Worm (Caenorhabditis elegans) whole organism, L1 larva: ENCODE measurements around the gene C49C3.21.

Experiments used
- C04F5.9 ChIP-seq: sonication (generic microtip); optimal IDR thresholded peaks from 2 replicates; lab custom pipeline; 2016; ENCODE audit warnings: missing genetic modification characterization, missing compliant biosample characterization
- C34B4.2 ChIP-seq: sonication (generic microtip); optimal IDR thresholded peaks from 2 replicates; lab custom pipeline; 2017; ENCODE audit warnings: mild to moderate bottlenecking, missing genetic modification characterization, missing compliant biosample characterization
- F16B12.6 ChIP-seq: fragments of 150-350 bp; optimal IDR thresholded peaks from 2 replicates; lab custom pipeline; 2014; ENCODE audit warnings: missing biosample characterization, missing genetic modification characterization
- Y116A8C.19 ChIP-seq: sonication (generic microtip); optimal IDR thresholded peaks from 2 replicates; lab custom pipeline; 2016; ENCODE audit warnings: missing compliant biosample characterization, missing genetic modification characterization, borderline replicate concordance
- aha-1 ChIP-seq: fragments of 150-350 bp; optimal IDR thresholded peaks from 2 replicates; lab custom pipeline; 2014; ENCODE audit warnings: missing biosample characterization, missing genetic modification characterization
- alr-1 ChIP-seq: fragments of 200-800 bp; sonication (Bioruptor generic); optimal IDR thresholded peaks from 2 replicates; lab custom pipeline; 2018; ENCODE audit warnings: borderline replicate concordance, mild to moderate bottlenecking, missing genetic modification characterization, missing compliant biosample characterization
- ceh-88 ChIP-seq: fragments of 200-800 bp; sonication (Bioruptor generic); IDR thresholded peaks from 2 replicates; pipeline ENCODE4 v1.3.6; 2022; ENCODE audit warnings: missing genetic modification characterization, missing compliant biosample characterization
- ces-1 ChIP-seq: fragments of 150-350 bp; optimal IDR thresholded peaks from 2 replicates; lab custom pipeline; 2014; ENCODE audit warnings: missing biosample characterization, missing genetic modification reagents, missing genetic modification characterization
- dpl-1 ChIP-seq, 3 experiments: fragments of 150-350 bp in 2 of 3; sonication (generic microtip) in 1 of 3; optimal IDR thresholded peaks; 2 replicates each; lab custom pipeline; 2014 to 2017; ENCODE audit warnings: missing biosample characterization in 3 of 3, missing genetic modification characterization in 3 of 3, missing genetic modification reagents in 3 of 3
- efl-1 ChIP-seq, 4 experiments: fragments of 150-350 bp; optimal IDR thresholded peaks in 3 of 4; peaks in 1 of 4; 1 replicate in 1 of 4; 2 replicates in 3 of 4; lab custom pipeline; 2014; ENCODE audit warnings: missing biosample characterization in 2 of 4, missing genetic modification characterization in 2 of 4, missing genetic modification reagents in 2 of 4
- egl-27 ChIP-seq, 2 experiments: fragments of 150-350 bp in 1 of 2; sonication (generic microtip); optimal IDR thresholded peaks; 3 replicates each; lab custom pipeline; 2017 to 2018; ENCODE audit warnings: missing biosample characterization in 2 of 2, missing genetic modification characterization in 2 of 2, missing genetic modification reagents in 2 of 2
- elt-2 ChIP-seq: sonication (generic microtip); optimal IDR thresholded peaks from 2 replicates; lab custom pipeline; 2016; ENCODE audit warnings: missing genetic modification characterization, mild to moderate bottlenecking, inconsistent platforms, missing compliant biosample characterization, missing genetic modification reagents
- fkh-8 ChIP-seq: sonication (generic microtip); optimal IDR thresholded peaks from 2 replicates; lab custom pipeline; 2016; ENCODE audit warnings: mild to moderate bottlenecking, missing genetic modification characterization, missing compliant biosample characterization
- hlh-4 ChIP-seq: sonication (generic microtip); optimal IDR thresholded peaks from 2 replicates; lab custom pipeline; 2016; ENCODE audit warnings: mild to moderate bottlenecking, missing genetic modification characterization, missing compliant biosample characterization
- irx-1 ChIP-seq: sonication (generic microtip); optimal IDR thresholded peaks from 2 replicates; lab custom pipeline; 2016; ENCODE audit warnings: missing genetic modification characterization, missing compliant biosample characterization
- isw-1 ChIP-seq: fragments of 200-800 bp; sonication (Bioruptor generic); IDR thresholded peaks from 2 replicates; pipeline ENCODE4 v1.3.6; 2022; ENCODE audit warnings: missing genetic modification characterization, missing compliant biosample characterization
- jun-1 ChIP-seq: fragments of 150-350 bp; optimal IDR thresholded peaks from 2 replicates; lab custom pipeline; 2014; ENCODE audit warnings: missing biosample characterization, missing genetic modification reagents, missing genetic modification characterization
- lin-15B ChIP-seq: fragments of 150-350 bp; sonication (generic microtip); optimal IDR thresholded peaks from 3 replicates; lab custom pipeline; 2014; ENCODE audit warnings: missing biosample characterization, missing genetic modification characterization
- lin-39 ChIP-seq: fragments of 150-350 bp; optimal IDR thresholded peaks from 2 replicates; lab custom pipeline; 2014; ENCODE audit warnings: missing biosample characterization, missing genetic modification reagents, missing genetic modification characterization
- lsy-2 ChIP-seq, 2 experiments: fragments of 150-350 bp; optimal IDR thresholded peaks; 2 replicates each; lab custom pipeline; 2014; ENCODE audit warnings: missing biosample characterization in 2 of 2, missing genetic modification characterization in 2 of 2
- mab-9 ChIP-seq: fragments of 200-800 bp; sonication (Bioruptor generic); IDR thresholded peaks from 2 replicates; pipeline ENCODE4 v1.3.6; 2022; ENCODE audit warnings: missing genetic modification reagents, missing genetic modification characterization, missing compliant biosample characterization
- mdl-1 ChIP-seq, 2 experiments: fragments of 150-350 bp; optimal IDR thresholded peaks; 2 replicates each; lab custom pipeline; 2014 to 2017; ENCODE audit warnings: missing biosample characterization in 2 of 2, missing genetic modification characterization in 2 of 2, inconsistent platforms in 1 of 2
- mep-1 ChIP-seq: fragments of 150-350 bp; optimal IDR thresholded peaks from 2 replicates; lab custom pipeline; 2014; ENCODE audit warnings: missing biosample characterization, missing genetic modification characterization
- nhr-20 ChIP-seq: sonication (generic microtip); optimal IDR thresholded peaks from 2 replicates; lab custom pipeline; 2016; ENCODE audit warnings: mild to moderate bottlenecking, missing genetic modification characterization, missing compliant biosample characterization
- nhr-47 ChIP-seq: sonication (generic microtip); optimal IDR thresholded peaks from 2 replicates; lab custom pipeline; 2016; ENCODE audit warnings: mild to moderate bottlenecking, missing genetic modification characterization, moderate library complexity, missing compliant biosample characterization
- nhr-84 ChIP-seq: sonication (generic microtip); optimal IDR thresholded peaks from 2 replicates; lab custom pipeline; 2017; ENCODE audit warnings: missing biosample characterization, missing genetic modification characterization
- nhr-85 ChIP-seq: sonication (generic microtip); peaks from one replicate; lab custom pipeline; 2016; ENCODE audit warnings: missing genetic modification characterization, inconsistent platforms, missing compliant biosample characterization
- pax-3 ChIP-seq: fragments of 200-800 bp; sonication (Bioruptor generic); optimal IDR thresholded peaks from 2 replicates; lab custom pipeline; 2018; ENCODE audit warnings: mild to moderate bottlenecking, missing genetic modification characterization, moderate library complexity, missing compliant biosample characterization
- pqm-1 ChIP-seq: sonication (generic microtip); optimal IDR thresholded peaks from 3 replicates; lab custom pipeline; 2017; ENCODE audit warnings: missing biosample characterization, missing genetic modification characterization
- snu-23 ChIP-seq: sonication (generic microtip); optimal IDR thresholded peaks from 2 replicates; lab custom pipeline; 2016; ENCODE audit warnings: missing genetic modification characterization, missing compliant biosample characterization
- sox-4 ChIP-seq: sonication (generic microtip); optimal IDR thresholded peaks from 2 replicates; lab custom pipeline; 2016; ENCODE audit warnings: missing genetic modification characterization, missing compliant biosample characterization
- swsn-7 ChIP-seq: sonication (generic microtip); optimal IDR thresholded peaks from 2 replicates; lab custom pipeline; 2016; ENCODE audit warnings: missing genetic modification characterization, missing compliant biosample characterization
- tlp-1 ChIP-seq: fragments of 150-350 bp; optimal IDR thresholded peaks from 2 replicates; lab custom pipeline; 2014; ENCODE audit warnings: missing biosample characterization, missing genetic modification characterization
- unc-130 ChIP-seq: fragments of 150-350 bp; optimal IDR thresholded peaks from 2 replicates; lab custom pipeline; 2017; ENCODE audit warnings: missing biosample characterization, missing genetic modification characterization, inconsistent platforms
- unc-98 ChIP-seq: fragments of 200-800 bp; sonication (Bioruptor generic); IDR thresholded peaks from 2 replicates; pipeline ENCODE4 v1.3.6; 2022; ENCODE audit warnings: missing genetic modification characterization, missing compliant biosample characterization
- xbp-1 ChIP-seq: sonication (generic microtip); optimal IDR thresholded peaks from 2 replicates; lab custom pipeline; 2016; ENCODE audit warnings: missing genetic modification characterization, missing compliant biosample characterization
- zip-4 ChIP-seq: fragments of 200-800 bp; sonication (Bioruptor generic); optimal IDR thresholded peaks from 2 replicates; lab custom pipeline; 2018; ENCODE audit warnings: mild to moderate bottlenecking, missing genetic modification characterization, moderate library complexity, missing compliant biosample characterization
- ztf-4 ChIP-seq: fragments of 150-350 bp; optimal IDR thresholded peaks from 2 replicates; lab custom pipeline; 2014; ENCODE audit warnings: missing biosample characterization, missing genetic modification characterization

C49C3.21 gene

DNA sequence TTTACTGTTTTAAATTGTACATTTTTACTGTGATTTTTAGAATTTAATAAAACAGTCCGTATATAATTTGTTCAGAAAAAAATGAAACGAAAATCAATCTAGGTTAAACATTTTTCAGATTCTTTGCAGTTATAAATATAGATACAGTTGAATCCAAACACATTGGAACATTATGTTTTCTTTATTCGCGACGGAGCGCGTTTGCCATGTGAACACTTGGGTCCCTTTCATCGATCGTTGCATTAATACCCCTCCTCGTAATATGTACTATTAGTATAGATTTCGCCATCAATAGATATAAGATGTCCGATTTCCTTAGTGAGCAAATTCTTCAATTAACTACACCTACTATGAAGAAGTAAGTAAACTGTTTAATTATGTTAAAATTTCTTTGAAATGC is 7.7 kb upstream of the C49C3.21 start, which contains the start of gene C49C3.8 (continued):
- TF ChIP-seq unc-130 (tag; lab: Kevin White, UChicago) = no peak
- no peak for TF ChIP-seq nhr-85 (tag; lab: Kevin White, UChicago)
- TF ChIP-seq irx-1 = no peak
- TF ChIP-seq isw-1 (GFP tag; lab: Robert Waterston, UW) = no peak
- no peak for TF ChIP-seq ztf-4 (tag; lab: Kevin White, UChicago)
- TF ChIP-seq sox-4 (tag; lab: Kevin White, UChicago) = no peak
- no peak for TF ChIP-seq hlh-4 (tag; lab: Kevin White, UChicago)
- no peak for TF ChIP-seq mdl-1 (tag; optimal IDR thresholded peaks at IDR 0.05; lab: Kevin White, UChicago)
- peak; percentile 29 for TF ChIP-seq mep-1 (tag; lab: Kevin White, UChicago)
- TF ChIP-seq lsy-2 (tag; optimal IDR thresholded peaks at IDR 0.05; lab: Kevin White, UChicago) = peak in 1 of 2 experiments; percentile 26
- no peak for TF ChIP-seq swsn-7 (tag; lab: Kevin White, UChicago)
- TF ChIP-seq ces-1 (GFP tag; lab: Kevin White, UChicago) = no peak
- no peak for TF ChIP-seq tlp-1 (tag; lab: Kevin White, UChicago)
- no peak for TF ChIP-seq fkh-8
- no peak for TF ChIP-seq nhr-84 (tag; lab: Kevin White, UChicago)

DNA sequence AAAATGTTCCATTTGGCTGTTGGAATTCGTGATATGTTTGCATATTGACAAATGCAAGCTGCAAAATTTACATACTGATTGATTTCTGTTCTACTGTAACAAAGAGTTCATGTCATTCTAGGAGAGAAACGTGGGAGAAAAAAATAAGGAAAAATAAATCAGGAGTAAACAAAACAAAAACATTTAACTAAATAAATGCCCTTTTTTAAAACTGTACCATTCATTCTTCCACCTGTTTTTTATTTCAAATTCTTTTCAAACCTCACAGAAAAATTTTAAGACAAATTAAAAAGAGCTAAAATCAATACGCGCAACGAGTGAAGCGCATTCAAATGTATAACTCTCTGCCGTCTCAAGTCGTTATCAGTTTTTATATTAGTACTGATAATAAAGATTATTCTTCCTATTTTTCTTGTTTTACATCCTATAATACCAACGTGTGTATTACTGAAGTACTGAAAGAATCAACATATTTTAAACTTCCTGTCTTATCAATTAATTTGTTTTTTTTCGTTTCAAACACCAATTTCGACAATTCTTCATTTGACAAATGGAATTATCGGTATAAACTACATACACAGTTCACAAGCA is 3.8 kb upstream of the C49C3.21 start, which contains the start of gene C49C3.10:
C49C3.10 (minus strand) TSS at position 51 of the 591 bp plus-strand sequence.
- TF ChIP-seq F16B12.6 (tag; lab: Kevin White, UChicago) (no peak), ceh-88 (GFP tag; lab: Robert Waterston, UW) (no peak), jun-1 (tag; lab: Kevin White, UChicago) (peak; percentile 76), tlp-1 (tag; lab: Kevin White, UChicago) (peak; percentile 14), elt-2 (tag; lab: Kevin White, UChicago) (peak; percentile 87), pqm-1 (tag; lab: Kevin White, UChicago) (peak; percentile 23), dpl-1 (GFP tag; optimal IDR thresholded peaks at IDR 0.05; lab: Kevin White, UChicago) (no peak), unc-98 (GFP tag; lab: Robert Waterston, UW) (no peak), pax-3 (tag; lab: Kevin White, UChicago) (no peak)
- TF ChIP-seq, all 84 proteins: peak for 4

DNA sequence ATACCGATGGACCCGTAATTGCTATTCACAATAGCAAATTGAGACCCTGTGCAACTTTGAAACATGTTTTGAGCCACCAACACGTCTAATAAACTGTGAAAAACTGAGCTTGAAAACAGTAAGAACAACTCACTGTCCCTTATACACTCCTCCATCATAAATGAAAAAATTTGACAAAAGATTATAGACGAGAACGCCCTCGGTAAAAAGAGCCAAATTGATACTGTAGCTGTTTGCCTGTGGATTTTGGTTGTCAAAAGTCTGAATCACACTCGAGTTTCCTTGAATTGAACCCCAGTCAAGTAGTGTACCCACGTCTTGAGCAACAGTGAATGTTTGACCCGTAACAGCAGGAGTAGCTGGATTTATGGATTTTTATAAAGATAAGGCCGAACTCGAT is 1.7 kb upstream of the C49C3.21 start:
- TF ChIP-seq ces-1 (GFP tag; lab: Kevin White, UChicago) (no peak), lin-39 (tag; lab: Kevin White, UChicago) (no peak), Y116A8C.19 (tag; lab: Kevin White, UChicago) (no peak), mab-9 (GFP tag; lab: Robert Waterston, UW) (no peak), ceh-88 (GFP tag; lab: Robert Waterston, UW) (no peak), aha-1 (no peak), xbp-1 (no peak), alr-1 (tag; lab: Kevin White, UChicago) (no peak), nhr-20 (tag; lab: Kevin White, UChicago) (no peak), efl-1 (optimal IDR thresholded peaks at IDR 0.05; lab: Kevin White, UChicago) (no peak), efl-1 (GFP tag; optimal IDR thresholded peaks at IDR 0.05 in 1 of 2; lab: Kevin White, UChicago) (no peak), egl-27 (tag; optimal IDR thresholded peaks at IDR 0.05; lab: Kevin White, UChicago) (no peak), snu-23 (GFP tag; lab: Kevin White, UChicago) (no peak), nhr-84 (tag; lab: Kevin White, UChicago) (no peak), lin-15B (tag; lab: Kevin White, UChicago) (no peak), F16B12.6 (tag; lab: Kevin White, UChicago) (no peak), C04F5.9 (tag; lab: Kevin White, UChicago) (no peak), nhr-47 (no peak), C34B4.2 (tag; lab: Kevin White, UChicago) (no peak), zip-4 (GFP tag; lab: Kevin White, UChicago) (no peak)
